Fruit fly (Drosophila melanogaster) S2 (cell line): ENCODE measurements around the gene CG11911.

Experiments
- CG8478 ChIP-seq: fragments of >200 bp; optimal IDR thresholded peaks from 2 replicates; lab custom pipeline; 2018
- CTCF ChIP-seq, 2 experiments: fragments of >200 bp; optimal IDR thresholded peaks; 2 replicates each; lab custom pipeline; 2018

DNA sequence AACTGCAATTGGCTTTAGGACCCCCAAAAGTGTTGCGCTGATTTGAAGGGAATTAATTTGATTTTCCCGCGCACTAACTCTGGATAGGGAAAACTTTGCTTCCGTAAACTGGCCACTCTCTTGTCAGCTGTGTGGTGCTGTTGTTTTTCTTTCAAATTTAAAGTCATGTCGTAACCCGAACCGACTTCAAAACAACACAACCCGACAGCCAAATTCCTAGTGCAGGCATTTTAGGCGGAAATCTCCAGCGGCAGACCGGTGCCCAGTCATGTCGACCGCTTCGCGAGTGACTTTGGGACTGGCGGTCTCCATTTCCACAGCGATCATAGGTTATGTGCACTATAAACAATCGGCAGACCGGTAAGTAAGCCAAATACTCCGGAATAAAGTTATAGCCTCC is 28.7 kb downstream of the CG11911 start, which contains the start of gene CG11562:
- TF ChIP-seq CTCF (optimal IDR thresholded peaks at IDR 0.05; lab: Kevin White, UChicago) = no peak
- TF ChIP-seq CG8478 (lab: Kevin White, UChicago) = no peak
